Worm (Caenorhabditis elegans) whole organism, L4/young adult: ENCODE results near the gene spt-4.

Source experiments
- W03F9.2 ChIP-seq: fragments of 150-350 bp; optimal IDR thresholded peaks from 2 replicates; lab custom pipeline; 2014; ENCODE audit warnings: missing biosample characterization, missing genetic modification characterization
- dao-5 ChIP-seq: sonication (generic microtip); optimal IDR thresholded peaks from 2 replicates; lab custom pipeline; 2016; ENCODE audit warnings: missing genotype, missing genetic modification characterization, moderate library complexity, missing compliant biosample characterization
- him-1 ChIP-seq: sonication (generic microtip); optimal IDR thresholded peaks from 2 replicates; lab custom pipeline; 2016; ENCODE audit warnings: missing genotype, missing genetic modification reagents, missing genetic modification characterization, missing compliant biosample characterization

spt-4 gene

ce11 chrIII:40580-41113, 28.9 kb downstream of the spt-4 start, which contains the start of gene col-88:
TSS of gene col-88 (plus strand) at chrIII:41063.
- TF ChIP-seq him-1 (tag; lab: Kevin White, UChicago) (no peak), W03F9.2 (tag; lab: Kevin White, UChicago) (no peak), dao-5 (tag; lab: Kevin White, UChicago) (no peak)

DNA sequence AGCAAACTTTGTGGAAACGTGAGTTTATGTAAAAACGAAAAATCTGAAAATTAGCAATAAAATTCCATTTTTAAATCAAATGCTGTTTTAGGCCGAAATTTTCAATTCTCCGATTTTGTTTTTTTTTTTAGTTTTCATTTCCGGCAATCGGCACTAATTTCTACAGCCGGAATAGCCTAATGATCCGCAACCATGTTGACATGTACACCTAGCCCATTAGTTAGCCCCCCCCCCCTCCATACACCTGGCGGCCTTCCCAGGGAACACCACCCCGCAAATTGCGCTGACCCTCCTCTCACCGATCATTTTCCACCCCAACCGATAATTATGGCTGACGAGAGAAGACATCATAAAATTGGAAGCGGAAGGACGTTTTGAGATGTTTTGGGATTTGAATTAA, 30.0 kb downstream of the spt-4 start:
- no peak for TF ChIP-seq him-1 (tag; lab: Kevin White, UChicago)
- no peak for TF ChIP-seq W03F9.2 (tag; lab: Kevin White, UChicago)
- TF ChIP-seq dao-5 (tag; lab: Kevin White, UChicago): no peak

- TF ChIP-seq W03F9.2 (tag; lab: Kevin White, UChicago) (no peak), dao-5 (tag; lab: Kevin White, UChicago) (no peak), him-1 (tag; lab: Kevin White, UChicago) (no peak)
Measured at ce11 chrIII:38117-38516, 31.4 kb downstream of the spt-4 start, which contains the start of gene clp-10. TSS of gene clp-10 (minus strand) at chrIII:38217.

ce11 chrIII:33257-33656, 36.3 kb downstream of the spt-4 start:
- TF ChIP-seq dao-5 (tag; lab: Kevin White, UChicago): no peak
- TF ChIP-seq him-1 (tag; lab: Kevin White, UChicago): no peak
- TF ChIP-seq W03F9.2 (tag; lab: Kevin White, UChicago): no peak

DNA sequence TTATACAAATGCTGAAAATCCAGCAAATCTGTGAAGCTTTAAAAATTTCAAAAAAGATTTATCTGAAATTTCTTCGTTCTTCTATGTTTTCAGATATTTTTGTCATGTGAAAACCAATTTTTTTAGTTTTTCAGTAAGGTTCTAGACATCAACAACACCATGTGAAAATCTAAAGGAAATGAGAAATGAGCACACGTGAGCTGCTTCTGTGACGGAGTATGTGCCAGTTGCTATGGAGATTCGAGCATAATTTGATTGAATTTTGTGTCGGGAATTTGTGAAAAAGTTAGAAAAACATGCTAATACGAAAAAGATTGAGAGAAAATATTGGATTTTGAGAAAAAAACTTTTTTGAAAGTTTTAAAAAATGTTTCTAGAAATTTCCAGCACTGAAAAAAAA, 38.0 kb downstream of the spt-4 start:
- no peak for TF ChIP-seq dao-5 (tag; lab: Kevin White, UChicago)
- no peak for TF ChIP-seq W03F9.2 (tag; lab: Kevin White, UChicago)
- no peak for TF ChIP-seq him-1 (tag; lab: Kevin White, UChicago)

- peak; percentile 44 for TF ChIP-seq him-1 (tag; lab: Kevin White, UChicago)
- TF ChIP-seq W03F9.2 (tag; lab: Kevin White, UChicago): no peak
- TF ChIP-seq dao-5 (tag; lab: Kevin White, UChicago): no peak
Measured at ce11 chrIII:30399-30798, 39.2 kb downstream of the spt-4 start.

DNA sequence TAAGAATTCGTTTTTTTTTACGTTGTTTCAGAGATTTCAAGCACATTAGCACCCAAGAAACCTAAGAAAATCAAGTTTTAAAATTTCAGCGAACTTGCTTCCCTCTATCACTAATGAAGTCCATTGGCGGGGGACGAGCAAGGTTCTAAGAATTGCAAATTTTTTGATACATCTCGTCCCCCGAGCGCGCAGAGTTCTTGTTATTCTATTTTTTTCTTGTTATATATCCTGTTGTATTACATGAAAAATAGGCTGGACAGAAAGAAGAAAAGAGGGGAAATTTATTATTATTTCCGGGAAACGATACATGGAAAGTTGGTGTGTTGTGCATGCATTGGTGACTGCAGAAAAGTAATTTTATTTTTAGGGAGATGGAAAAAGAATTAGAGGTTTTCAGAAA, 39.9 kb downstream of the spt-4 start:
- no peak for TF ChIP-seq dao-5 (tag; lab: Kevin White, UChicago)

- TF ChIP-seq dao-5 (tag; lab: Kevin White, UChicago) (no peak), him-1 (tag; lab: Kevin White, UChicago) (no peak), W03F9.2 (tag; lab: Kevin White, UChicago) (no peak)
Measured at ce11 chrIII:28841-29240, 40.7 kb downstream of the spt-4 start.

DNA sequence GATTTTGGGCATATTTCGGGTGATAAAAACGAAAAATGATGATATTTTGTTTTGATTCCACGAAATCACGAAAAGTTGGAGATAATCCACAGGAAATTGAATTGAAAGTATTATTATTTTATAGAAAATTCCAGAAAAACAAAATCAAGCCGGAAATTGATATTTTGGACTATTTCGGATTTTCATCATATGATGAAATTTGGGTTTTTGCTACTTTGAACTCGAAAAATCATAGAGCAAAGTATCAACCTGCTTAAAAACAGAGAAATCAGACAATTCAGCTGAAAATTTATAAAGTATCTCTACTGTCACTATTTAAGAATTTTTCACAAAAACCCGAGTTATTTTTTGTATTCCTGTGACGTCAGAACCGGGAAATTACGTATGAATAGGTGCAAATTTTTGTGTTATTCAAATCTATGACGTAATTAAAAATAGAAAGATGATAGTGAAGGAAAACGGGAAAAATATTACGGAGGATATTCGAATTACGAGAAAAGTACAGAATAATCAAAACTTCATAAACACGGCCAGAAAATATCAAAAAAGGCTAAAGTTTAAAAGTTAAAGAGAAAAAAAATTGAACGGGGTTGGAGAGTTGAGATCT, 42.1 kb downstream of the spt-4 start:
- TF ChIP-seq dao-5 (tag; lab: Kevin White, UChicago) (no peak), W03F9.2 (tag; lab: Kevin White, UChicago) (no peak), him-1 (tag; lab: Kevin White, UChicago) (no peak)

- TF ChIP-seq dao-5 (tag; lab: Kevin White, UChicago) (no peak), him-1 (tag; lab: Kevin White, UChicago) (peak; percentile 86)
Measured at ce11 chrIII:25582-25996, 44.0 kb downstream of the spt-4 start.

DNA sequence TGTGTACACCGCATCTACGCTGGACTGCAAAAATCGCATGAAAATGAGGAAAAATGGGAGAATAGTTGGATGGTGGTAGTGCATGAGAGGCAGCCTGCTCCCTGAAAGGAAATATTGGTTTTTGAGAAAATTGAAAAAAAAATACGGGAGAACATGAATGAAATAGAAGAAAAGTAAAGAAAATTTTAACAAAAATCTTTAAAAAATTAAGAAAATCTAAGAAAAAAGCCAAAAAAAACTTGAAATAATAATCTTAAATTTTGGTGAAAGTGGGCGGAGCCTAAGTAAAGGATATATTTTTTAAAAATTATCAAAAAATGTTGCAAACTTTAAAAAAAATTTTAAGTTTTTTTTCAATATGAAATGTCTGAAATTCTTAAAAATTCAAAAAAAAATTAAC, 45.7 kb downstream of the spt-4 start, which contains the start of gene H10E21.5:
TSS of gene H10E21.5 (minus strand) at position 101 of the 400 bp plus-strand sequence.
- TF ChIP-seq dao-5 (tag; lab: Kevin White, UChicago) (no peak), W03F9.2 (tag; lab: Kevin White, UChicago) (no peak), him-1 (tag; lab: Kevin White, UChicago) (no peak)

DNA sequence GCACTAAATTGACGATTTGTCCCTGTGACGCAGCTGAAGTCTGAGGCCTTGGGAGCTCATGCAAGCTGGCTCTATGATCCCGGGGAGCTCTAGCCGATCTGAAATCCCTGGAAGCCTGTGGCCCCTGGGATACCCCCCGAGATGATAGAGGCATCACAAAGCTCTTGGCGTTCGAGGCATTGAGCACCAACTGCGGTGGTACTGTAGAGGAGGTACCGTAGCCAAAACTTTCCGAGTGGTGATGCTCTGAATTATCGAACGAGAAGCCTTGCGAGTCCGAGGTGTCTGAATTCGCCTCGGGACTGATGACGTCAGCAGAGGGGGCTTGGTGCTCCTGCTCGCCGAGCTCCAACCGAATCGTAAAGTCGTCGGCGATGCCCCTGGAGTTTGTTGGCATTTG, 48.3 kb downstream of the spt-4 start:
- no peak for TF ChIP-seq dao-5 (tag; lab: Kevin White, UChicago)
- no peak for TF ChIP-seq him-1 (tag; lab: Kevin White, UChicago)
- TF ChIP-seq W03F9.2 (tag; lab: Kevin White, UChicago): no peak

ce11 chrIII:19509-19908, 50.0 kb downstream of the spt-4 start, which contains the start of gene H10E21.4:
TSS of gene H10E21.4 (minus strand) at chrIII:19675.
- TF ChIP-seq dao-5 (tag; lab: Kevin White, UChicago) (no peak), W03F9.2 (tag; lab: Kevin White, UChicago) (no peak), him-1 (tag; lab: Kevin White, UChicago) (no peak)
